Worm (Caenorhabditis elegans) whole organism, L4 larva: ENCODE measurements around the gene gbf-1.

Experiments
- D1046.2 ChIP-seq: fragments of 200-800 bp; sonication (Bioruptor generic); IDR thresholded peaks from 2 replicates; pipeline ENCODE4 v1.3.6; 2022; ENCODE audit warnings: missing genetic modification characterization, missing compliant biosample characterization
- aha-1 ChIP-seq: fragments of 150-350 bp; peaks from one replicate; lab custom pipeline; 2014; ENCODE audit warnings: missing biosample characterization, missing genetic modification characterization
- ceh-20 ChIP-seq: fragments of 200-800 bp; sonication (Bioruptor generic); IDR thresholded peaks from 2 replicates; pipeline ENCODE4 v1.3.6; 2022; ENCODE audit warnings: missing genetic modification reagents, missing genetic modification characterization, missing compliant biosample characterization
- ceh-32 ChIP-seq: sonication (generic microtip); optimal IDR thresholded peaks from 2 replicates; lab custom pipeline; 2016; ENCODE audit warnings: mild to moderate bottlenecking, missing genetic modification characterization, missing compliant biosample characterization; ENCODE audit not compliant: poor library complexity
- ceh-44 ChIP-seq: fragments of 200-800 bp; sonication (Bioruptor generic); IDR thresholded peaks from 2 replicates; pipeline ENCODE4 v1.3.6; 2022; ENCODE audit warnings: missing genetic modification reagents, missing genetic modification characterization, missing compliant biosample characterization
- cey-2 ChIP-seq: sonication (generic microtip); optimal IDR thresholded peaks from 3 replicates; lab custom pipeline; 2017; ENCODE audit warnings: missing genetic modification characterization, mild to moderate bottlenecking, missing compliant biosample characterization, antibody characterized with exemption, borderline replicate concordance; ENCODE audit not compliant: insufficient read depth
- daf-16 ChIP-seq, 3 experiments: sonication (generic microtip); optimal IDR thresholded peaks; 2 replicates each; lab custom pipeline; 2016 to 2017; ENCODE audit warnings: missing genetic modification characterization in 3 of 3, missing genetic modification reagents in 3 of 3, mild to moderate bottlenecking in 2 of 3, missing compliant biosample characterization in 2 of 3, missing biosample characterization in 1 of 3, moderate library complexity in 1 of 3
- daf-19 ChIP-seq: fragments of 200-800 bp; sonication (Bioruptor generic); conservative IDR thresholded peaks from 2 replicates; pipeline ENCODE4 v1.3.6; 2022; ENCODE audit warnings: missing genetic modification characterization, missing compliant biosample characterization
- dmd-9 ChIP-seq: fragments of 200-800 bp; sonication (Bioruptor generic); IDR thresholded peaks from 2 replicates; pipeline ENCODE4 v1.3.6; 2022; ENCODE audit warnings: missing genetic modification reagents, missing genetic modification characterization, missing compliant biosample characterization
- dpl-1 ChIP-seq: fragments of 150-350 bp; optimal IDR thresholded peaks from 2 replicates; lab custom pipeline; 2014; ENCODE audit warnings: missing biosample characterization, missing genetic modification reagents, missing genetic modification characterization
- duxl-1 ChIP-seq: sonication (generic microtip); optimal IDR thresholded peaks from 2 replicates; lab custom pipeline; 2016; ENCODE audit warnings: mild to moderate bottlenecking, missing genetic modification characterization, moderate library complexity, missing compliant biosample characterization; ENCODE audit not compliant: poor library complexity
- egl-27 ChIP-seq: sonication (generic microtip); optimal IDR thresholded peaks from 3 replicates; lab custom pipeline; 2017; ENCODE audit warnings: missing biosample characterization, missing genetic modification reagents, missing genetic modification characterization
- fos-1 ChIP-seq: fragments of 150-350 bp; optimal IDR thresholded peaks from 2 replicates; lab custom pipeline; 2014; ENCODE audit warnings: missing biosample characterization, missing genetic modification characterization
- gei-8 ChIP-seq: fragments of 200-800 bp; sonication (Bioruptor generic); optimal IDR thresholded peaks from 2 replicates; lab custom pipeline; 2018; ENCODE audit warnings: mild to moderate bottlenecking, missing genetic modification characterization, missing compliant biosample characterization
- hif-1 ChIP-seq, 2 experiments: sonication (generic microtip); optimal IDR thresholded peaks; 2 replicates each; lab custom pipeline; 2016 to 2017; ENCODE audit warnings: missing compliant biosample characterization in 2 of 2, missing genetic modification characterization in 2 of 2, missing genetic modification reagents in 2 of 2, missing genotype in 2 of 2, mild to moderate bottlenecking in 1 of 2
- hlh-11 ChIP-seq: fragments of 200-800 bp; sonication (Bioruptor generic); optimal IDR thresholded peaks from 2 replicates; lab custom pipeline; 2018; ENCODE audit warnings: mild to moderate bottlenecking, missing genetic modification characterization, missing compliant biosample characterization
- lin-13 ChIP-seq: fragments of 150-350 bp; optimal IDR thresholded peaks from 2 replicates; lab custom pipeline; 2014; ENCODE audit warnings: missing biosample characterization, missing genetic modification reagents, missing genetic modification characterization
- lin-38 ChIP-seq: fragments of 200-800 bp; sonication (Bioruptor generic); IDR thresholded peaks from 2 replicates; pipeline ENCODE4 v1.3.6; 2022; ENCODE audit warnings: missing genetic modification reagents, missing genetic modification characterization, missing compliant biosample characterization
- madf-5 ChIP-seq, 2 experiments: fragments of 200-800 bp; sonication (Bioruptor generic); IDR thresholded peaks; 2 replicates each; pipeline ENCODE4 v1.3.6; 2022; ENCODE audit warnings: missing compliant biosample characterization in 2 of 2, missing genetic modification characterization in 2 of 2
- mes-2 ChIP-seq: sonication (generic microtip); optimal IDR thresholded peaks from 2 replicates; lab custom pipeline; 2016; ENCODE audit warnings: missing genotype, mild to moderate bottlenecking, missing genetic modification characterization, missing compliant biosample characterization; ENCODE audit not compliant: poor library complexity, severe bottlenecking
- mxl-2 ChIP-seq: fragments of 200-800 bp; sonication (Bioruptor generic); conservative IDR thresholded peaks from 2 replicates; pipeline ENCODE4 v1.3.6; 2022; ENCODE audit warnings: missing genetic modification reagents, missing genetic modification characterization, missing compliant biosample characterization
- nhr-11 ChIP-seq: fragments of 150-350 bp; optimal IDR thresholded peaks from 2 replicates; lab custom pipeline; 2014; ENCODE audit warnings: missing biosample characterization, missing genetic modification characterization
- nhr-111 ChIP-seq: fragments of 200-800 bp; sonication (Bioruptor generic); optimal IDR thresholded peaks from 2 replicates; lab custom pipeline; 2018; ENCODE audit warnings: mild to moderate bottlenecking, missing genetic modification characterization, missing compliant biosample characterization
- nhr-25 ChIP-seq: sonication (generic microtip); optimal IDR thresholded peaks from 2 replicates; lab custom pipeline; 2017; ENCODE audit warnings: missing genetic modification characterization, mild to moderate bottlenecking, missing compliant biosample characterization, antibody characterized with exemption, moderate library complexity, borderline replicate concordance; ENCODE audit not compliant: insufficient read depth
- nhr-6 ChIP-seq: fragments of 150-350 bp; optimal IDR thresholded peaks from 2 replicates; lab custom pipeline; 2014; ENCODE audit warnings: missing biosample characterization, missing genetic modification characterization
- nhr-77 ChIP-seq: fragments of 150-350 bp; optimal IDR thresholded peaks from 2 replicates; lab custom pipeline; 2014; ENCODE audit warnings: missing biosample characterization, missing genetic modification characterization
- pha-4 ChIP-seq, 2 experiments: fragments of 150-350 bp in 1 of 2; fragments of 200-800 bp in 1 of 2; sonication (Bioruptor generic) in 1 of 2; IDR thresholded peaks in 1 of 2; optimal IDR thresholded peaks in 1 of 2; 2 replicates each; pipeline versions ENCODE4 v1.3.6 to Lab custom; 2014 to 2022; ENCODE audit warnings: missing genetic modification characterization in 2 of 2, missing genetic modification reagents in 2 of 2, missing biosample characterization in 1 of 2, missing compliant biosample characterization in 1 of 2
- pqm-1 ChIP-seq: sonication (generic microtip); optimal IDR thresholded peaks from 2 replicates; lab custom pipeline; 2017; ENCODE audit warnings: missing biosample characterization, missing genetic modification characterization
- saeg-2 ChIP-seq: fragments of 200-800 bp; sonication (Bioruptor generic); IDR thresholded peaks from 2 replicates; pipeline ENCODE4 v1.3.6; 2022; ENCODE audit warnings: missing genetic modification reagents, missing genetic modification characterization, missing compliant biosample characterization
- sdz-12 ChIP-seq: fragments of 200-800 bp; sonication (Bioruptor generic); optimal IDR thresholded peaks from 2 replicates; lab custom pipeline; 2018; ENCODE audit warnings: mild to moderate bottlenecking, missing genetic modification characterization, missing compliant biosample characterization
- set-16 ChIP-seq: fragments of 200-800 bp; sonication (Bioruptor generic); IDR thresholded peaks from 2 replicates; pipeline ENCODE4 v1.3.6; 2022; ENCODE audit warnings: missing genetic modification reagents, missing genetic modification characterization, missing compliant biosample characterization
- tag-97 ChIP-seq: fragments of 200-800 bp; sonication (Bioruptor generic); IDR thresholded peaks from 2 replicates; pipeline ENCODE4 v1.3.6; 2022; ENCODE audit warnings: missing genetic modification characterization, missing compliant biosample characterization
- unc-130 ChIP-seq: sonication (generic microtip); optimal IDR thresholded peaks from 2 replicates; lab custom pipeline; 2016; ENCODE audit warnings: missing genetic modification reagents, missing genetic modification characterization, missing compliant biosample characterization
- unc-62 ChIP-seq, 3 experiments: fragments of 150-350 bp in 1 of 3; sonication (generic microtip); optimal IDR thresholded peaks in 2 of 3; peaks in 1 of 3; 1 replicate in 1 of 3; 2 replicates in 2 of 3; lab custom pipeline; 2014 to 2017; ENCODE audit warnings: missing biosample characterization in 3 of 3, missing genetic modification characterization in 3 of 3, missing genetic modification reagents in 3 of 3, missing genotype in 1 of 3
- ztf-11 ChIP-seq: fragments of 150-350 bp; optimal IDR thresholded peaks from 2 replicates; lab custom pipeline; 2014; ENCODE audit warnings: missing biosample characterization, missing genetic modification characterization

The gbf-1 gene

DNA sequence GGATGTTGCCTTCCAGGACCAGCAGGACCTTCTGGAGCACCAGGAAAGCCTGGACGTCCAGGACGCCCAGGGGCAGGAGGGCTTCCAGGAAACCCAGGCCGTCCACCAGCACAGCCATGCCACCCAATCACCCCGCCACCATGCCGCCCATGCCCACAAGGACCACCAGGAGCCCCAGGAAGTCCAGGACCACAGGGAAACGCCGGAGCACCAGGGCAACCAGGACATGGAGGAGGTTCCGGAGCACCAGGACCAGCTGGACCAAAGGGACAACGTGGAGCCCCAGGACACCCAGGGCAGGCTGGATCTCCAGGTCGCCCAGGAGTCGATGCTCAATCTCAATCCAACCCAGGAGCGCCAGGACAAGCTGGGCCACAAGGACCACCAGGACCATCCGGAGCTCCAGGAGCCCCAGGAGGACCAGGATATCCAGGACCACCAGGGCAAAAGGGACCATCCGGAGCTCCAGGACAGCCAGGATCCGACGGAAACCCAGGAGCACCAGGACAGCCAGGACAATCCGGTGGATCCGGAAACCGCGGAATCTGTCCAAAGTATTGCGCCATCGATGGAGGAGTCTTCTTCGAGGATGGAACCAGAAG, 69.0 kb downstream of the gbf-1 start:
- TF ChIP-seq madf-5 (GFP tag; IDR thresholded peaks at IDR 0.05; lab: Robert Waterston, UW) (0 out of 4 replicates have a peak, but pooled peaks of 1 of the 2 experiments have one; percentile 10), unc-130 (GFP tag; lab: Kevin White, UChicago) (no peak), set-16 (GFP tag; lab: Robert Waterston, UW) (peak; percentile 96), egl-27 (tag; lab: Kevin White, UChicago) (no peak), nhr-111 (GFP tag; lab: Kevin White, UChicago) (no peak), dpl-1 (no peak), ceh-32 (tag; lab: Kevin White, UChicago) (no peak), nhr-25 (tag; lab: Kevin White, UChicago) (no peak), hlh-11 (tag; lab: Kevin White, UChicago) (no peak)

DNA sequence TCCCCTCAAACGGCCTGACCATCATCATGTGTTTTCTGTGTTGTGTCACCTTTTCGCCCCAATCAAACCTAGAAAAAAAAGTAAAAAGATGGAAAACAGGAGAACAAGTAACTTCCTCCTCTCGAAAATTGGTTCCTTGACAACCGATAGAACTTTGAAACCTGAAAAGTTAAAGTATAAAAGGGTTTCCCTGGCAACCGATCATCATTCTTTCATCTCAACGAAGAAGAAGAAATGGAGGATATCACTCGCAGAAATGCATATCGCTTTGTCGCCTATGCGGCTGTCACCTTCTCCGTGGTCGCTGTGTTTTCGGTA, 69.7 kb downstream of the gbf-1 start, which contains the start of gene col-95:
col-95 (plus strand) TSS at position 219 of the 318 bp plus-strand sequence.
- TF ChIP-seq saeg-2 (GFP tag; lab: Robert Waterston, UW) (no peak), cey-2 (tag; lab: Kevin White, UChicago) (no peak), lin-13 (no peak), mxl-2 (GFP tag; lab: Robert Waterston, UW) (no peak), daf-19 (no peak), lin-38 (GFP tag; lab: Robert Waterston, UW) (no peak), gei-8 (GFP tag; lab: Kevin White, UChicago) (no peak), nhr-11 (no peak), ceh-44 (GFP tag; lab: Robert Waterston, UW) (no peak), hif-1 (tag; optimal IDR thresholded peaks at IDR 0.05; lab: Kevin White, UChicago) (no peak), fos-1 (tag; lab: Kevin White, UChicago) (no peak), pqm-1 (tag; lab: Kevin White, UChicago) (no peak), daf-16 (GFP tag; optimal IDR thresholded peaks at IDR 0.05; lab: Kevin White, UChicago) (no peak), daf-16 (tag; optimal IDR thresholded peaks at IDR 0.05; lab: Kevin White, UChicago) (no peak), nhr-6 (no peak), ztf-11 (tag; lab: Kevin White, UChicago) (no peak), tag-97 (GFP tag; lab: Robert Waterston, UW) (no peak), ceh-20 (GFP tag; lab: Robert Waterston, UW) (no peak), duxl-1 (tag; lab: Kevin White, UChicago) (no peak), nhr-111 (GFP tag; lab: Kevin White, UChicago) (no peak)
- TF ChIP-seq, all 104 proteins: peak for 0

DNA sequence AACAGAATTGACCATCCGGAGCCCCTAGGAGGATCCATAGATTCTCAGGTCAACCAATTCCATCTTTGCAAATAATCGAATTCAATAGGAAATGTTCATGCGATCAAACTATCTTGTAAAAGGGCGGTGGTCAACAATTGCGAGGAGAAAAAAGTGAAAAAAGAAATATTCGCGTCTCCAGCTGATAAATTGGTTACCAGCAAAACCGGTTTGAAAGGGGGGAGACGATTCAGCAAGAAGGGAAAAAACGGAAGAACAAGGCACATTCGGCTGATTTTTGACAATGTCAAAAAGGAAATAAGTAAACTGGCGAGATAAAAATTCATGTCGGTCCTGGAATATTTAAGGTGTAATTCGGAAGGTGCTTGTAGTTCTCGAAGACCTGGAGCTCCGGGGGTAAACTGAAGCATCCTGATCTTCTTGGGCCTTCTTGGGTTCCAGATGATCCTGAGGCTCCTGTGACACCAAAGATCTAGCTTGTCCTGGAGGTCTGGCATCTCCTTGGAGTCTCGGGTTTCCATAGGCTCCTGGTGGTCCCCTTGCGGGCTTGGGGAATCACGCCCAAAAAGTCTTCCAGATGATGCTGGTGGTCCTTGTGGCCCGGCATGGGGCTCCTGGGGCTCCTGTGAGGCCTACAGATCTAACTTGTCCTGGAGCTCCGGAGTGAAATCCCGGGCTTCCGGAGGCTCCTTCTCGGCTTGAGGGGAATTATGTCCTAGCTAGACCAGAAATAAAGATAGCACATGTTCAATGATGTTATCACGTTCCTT, 70.3 kb downstream of the gbf-1 start:
- TF ChIP-seq dmd-9 (0 out of 2 replicates have a peak, but pooled peaks have one; percentile 47), set-16 (GFP tag; lab: Robert Waterston, UW) (peak; percentile 83), mes-2 (no peak), nhr-77 (no peak), unc-62 (GFP tag; optimal IDR thresholded peaks at IDR 0.05 in 1 of 2; lab: Kevin White, UChicago) (peak in 1 of 2 experiments; percentile 52), unc-62 (tag; optimal IDR thresholded peaks at IDR 0.05; lab: Kevin White, UChicago) (no peak), aha-1 (tag; lab: Kevin White, UChicago) (peak; percentile 86)

DNA sequence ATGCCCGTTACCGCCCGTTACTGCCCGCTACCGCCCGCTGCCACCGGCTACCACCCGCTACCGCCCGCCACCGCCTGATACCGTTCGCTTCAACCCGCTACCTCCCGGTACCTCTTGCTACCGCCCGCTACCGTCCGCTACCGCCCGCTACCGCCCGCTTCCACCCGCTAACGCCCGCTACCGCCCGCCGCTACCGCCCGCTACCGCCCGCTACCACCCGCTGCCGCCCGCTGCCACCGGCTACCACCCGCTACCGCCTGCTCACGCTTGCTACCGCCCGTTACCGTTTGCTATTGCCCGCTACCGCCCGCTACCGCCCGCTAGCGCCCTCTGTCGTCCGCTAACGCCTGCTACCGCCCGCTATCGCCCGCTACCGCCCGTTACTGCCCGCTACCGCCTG, 71.6 kb downstream of the gbf-1 start:
- TF ChIP-seq D1046.2 (GFP tag; lab: Robert Waterston, UW) (no peak), pha-4 (GFP tag; IDR thresholded peaks at IDR 0.05; lab: Robert Waterston, UW) (peak; percentile 55; the same call in 1 of the 2 replicates), pha-4 (tag; optimal IDR thresholded peaks at IDR 0.05; lab: Kevin White, UChicago) (no peak), set-16 (GFP tag; lab: Robert Waterston, UW) (peak; percentile 99), sdz-12 (peak; percentile 6)
